Worm (Caenorhabditis elegans): ENCODE data around the gene F49F1.5.
A peak's percentile ranks its signal among the peaks of the same experiment; 100 is the strongest.

Gene F49F1.5

DNA sequence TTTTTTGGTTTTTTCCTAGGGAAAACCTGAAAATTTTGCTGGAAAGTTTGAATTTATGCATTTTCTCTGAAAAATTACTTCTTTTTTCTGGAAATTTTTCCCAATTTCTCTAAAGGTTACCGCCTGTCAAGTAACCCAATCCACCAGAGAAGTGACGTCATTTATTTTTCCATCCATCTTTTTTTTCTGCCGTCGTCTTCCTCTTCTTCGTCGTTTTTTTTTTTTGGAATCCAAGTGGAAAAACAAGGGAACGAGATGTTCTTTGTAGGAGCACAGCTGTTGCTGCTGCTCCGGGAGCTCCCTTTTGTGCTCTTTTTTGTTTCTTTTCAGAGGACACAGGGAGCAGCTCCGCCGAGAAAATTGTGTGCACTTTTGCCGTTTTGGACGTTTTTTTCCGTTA is 25.9 kb downstream of the F49F1.5 start (continued):
- no peak for TF ChIP-seq hlh-13 (GFP tag; optimal IDR thresholded peaks at IDR 0.05)

DNA sequence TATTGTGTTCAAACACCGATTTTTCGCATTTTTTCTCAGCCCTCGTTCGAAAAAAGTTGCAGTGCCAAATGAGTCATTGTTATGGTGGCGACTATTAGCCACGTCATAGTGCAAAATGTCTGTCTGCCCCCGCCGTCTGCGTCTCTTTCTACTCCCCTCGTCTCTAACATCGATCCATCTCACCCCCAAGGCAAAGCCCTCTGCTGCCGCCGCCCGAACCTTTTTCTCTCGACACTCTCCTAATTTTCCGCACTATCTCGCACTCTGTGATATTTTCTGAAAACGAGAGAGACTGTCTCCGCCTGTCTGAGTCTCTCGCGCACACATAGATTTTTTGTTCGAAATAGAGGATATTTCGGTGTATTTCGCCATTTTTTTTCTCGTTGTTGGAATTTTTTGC is 27.1 kb downstream of the F49F1.5 start:
- TF ChIP-seq fkh-10 (GFP tag; optimal IDR thresholded peaks at IDR 0.05): no peak
- no peak for TF ChIP-seq sdc-2 (tag; optimal IDR thresholded peaks at IDR 0.05)
- peak; percentile 73 for TF ChIP-seq ceh-18 (tag; optimal IDR thresholded peaks at IDR 0.05)
- TF ChIP-seq pha-4 (tag; optimal IDR thresholded peaks at IDR 0.05): no peak
- no peak for TF ChIP-seq unc-3 (GFP tag; conservative IDR thresholded peaks at IDR 0.05)
- no peak for TF ChIP-seq unc-3 (tag; optimal IDR thresholded peaks at IDR 0.05)
- no peak for TF ChIP-seq syd-9 (tag; optimal IDR thresholded peaks at IDR 0.05)
- no peak for TF ChIP-seq hlh-6 (tag; optimal IDR thresholded peaks at IDR 0.05)
- no peak for TF ChIP-seq ceh-30 (tag; optimal IDR thresholded peaks at IDR 0.05)
- no peak for TF ChIP-seq pag-3 (tag; optimal IDR thresholded peaks at IDR 0.05; ENCODE audit: borderline replicate concordance)
- TF ChIP-seq gmeb-2 (tag; optimal IDR thresholded peaks at IDR 0.05): no peak
- no peak for TF ChIP-seq che-1 (tag; optimal IDR thresholded peaks at IDR 0.05)
- TF ChIP-seq pqm-1 (tag; optimal IDR thresholded peaks at IDR 0.05): no peak
- no peak for TF ChIP-seq zip-5 (tag; optimal IDR thresholded peaks at IDR 0.05)
- TF ChIP-seq pax-1 (tag; optimal IDR thresholded peaks at IDR 0.05): no peak
- TF ChIP-seq ceh-9 (tag; optimal IDR thresholded peaks at IDR 0.05): no peak
- no peak for TF ChIP-seq ceh-14 (tag; optimal IDR thresholded peaks at IDR 0.05)
- TF ChIP-seq rnt-1 (tag; optimal IDR thresholded peaks at IDR 0.05): no peak
- TF ChIP-seq sox-2 (GFP tag; IDR thresholded peaks at IDR 0.05): no peak
- TF ChIP-seq odd-2 (tag; optimal IDR thresholded peaks at IDR 0.05): no peak
- TF ChIP-seq dve-1 (tag; optimal IDR thresholded peaks at IDR 0.05): peak; percentile 21
- TF ChIP-seq ref-2 (tag; optimal IDR thresholded peaks at IDR 0.05): no peak
- no peak for TF ChIP-seq ztf-16 (tag; optimal IDR thresholded peaks at IDR 0.05)
- TF ChIP-seq Y22D7AL.16 (tag; optimal IDR thresholded peaks at IDR 0.05): no peak
- TF ChIP-seq sox-4 (tag; optimal IDR thresholded peaks at IDR 0.05): no peak
- no peak for TF ChIP-seq tbx-7 (tag; optimal IDR thresholded peaks at IDR 0.05)
- TF ChIP-seq ceh-31 (tag; optimal IDR thresholded peaks at IDR 0.05): peak; percentile 66
- peak; percentile 29 for TF ChIP-seq tbx-2 (tag; optimal IDR thresholded peaks at IDR 0.05)
- TF ChIP-seq ceh-48 (tag; optimal IDR thresholded peaks at IDR 0.05): peak; percentile 22
- no peak for TF ChIP-seq eyg-1 (tag; optimal IDR thresholded peaks at IDR 0.05)
- no peak for TF ChIP-seq npax-4 (tag; optimal IDR thresholded peaks at IDR 0.05)
- TF ChIP-seq ttx-3 (tag; optimal IDR thresholded peaks at IDR 0.05): no peak
- TF ChIP-seq ceh-34 (tag; optimal IDR thresholded peaks at IDR 0.05): peak; percentile 27
- peak; percentile 17 for TF ChIP-seq unc-42 (tag; optimal IDR thresholded peaks at IDR 0.05)
- TF ChIP-seq lim-6 (tag; optimal IDR thresholded peaks at IDR 0.05): no peak
- TF ChIP-seq ama-1 (optimal IDR thresholded peaks at IDR 0.05): no peak
- TF ChIP-seq hlh-13 (GFP tag; optimal IDR thresholded peaks at IDR 0.05): no peak
- TF ChIP-seq dmd-4 (tag; optimal IDR thresholded peaks at IDR 0.05; ENCODE audit: borderline replicate concordance): no peak
- TF ChIP-seq hlh-30 (tag; optimal IDR thresholded peaks at IDR 0.05; ENCODE audit: insufficient read depth): no peak
- peak; percentile 20 for TF ChIP-seq F13H6.1 (tag; optimal IDR thresholded peaks at IDR 0.05)
- no peak for TF ChIP-seq K09A11.1 (tag; optimal IDR thresholded peaks at IDR 0.05; ENCODE audit: insufficient read depth)
- TF ChIP-seq elt-2 (tag; optimal IDR thresholded peaks at IDR 0.05): no peak
- TF ChIP-seq madf-2 (tag; optimal IDR thresholded peaks at IDR 0.05): no peak
- peak; percentile 8 for TF ChIP-seq unc-55 (GFP tag; optimal IDR thresholded peaks at IDR 0.05)
- TF ChIP-seq unc-86 (tag; optimal IDR thresholded peaks at IDR 0.05): no peak
- TF ChIP-seq ceh-24 (tag; optimal IDR thresholded peaks at IDR 0.05): no peak
- TF ChIP-seq pha-2 (tag; optimal IDR thresholded peaks at IDR 0.05): no peak
- TF ChIP-seq C08G9.2 (tag; optimal IDR thresholded peaks at IDR 0.05): peak; percentile 37
- no peak for TF ChIP-seq hlh-8 (tag; optimal IDR thresholded peaks at IDR 0.05)
- TF ChIP-seq pat-9 (tag; optimal IDR thresholded peaks at IDR 0.05): no peak
- TF ChIP-seq ceh-2 (tag; optimal IDR thresholded peaks at IDR 0.05): peak; percentile 17
- no peak for TF ChIP-seq fax-1 (tag; optimal IDR thresholded peaks at IDR 0.05)
- no peak for TF ChIP-seq elt-4 (tag; optimal IDR thresholded peaks at IDR 0.05)
